Worm (Caenorhabditis elegans): ENCODE data around the gene C37H5.14.

DNA sequence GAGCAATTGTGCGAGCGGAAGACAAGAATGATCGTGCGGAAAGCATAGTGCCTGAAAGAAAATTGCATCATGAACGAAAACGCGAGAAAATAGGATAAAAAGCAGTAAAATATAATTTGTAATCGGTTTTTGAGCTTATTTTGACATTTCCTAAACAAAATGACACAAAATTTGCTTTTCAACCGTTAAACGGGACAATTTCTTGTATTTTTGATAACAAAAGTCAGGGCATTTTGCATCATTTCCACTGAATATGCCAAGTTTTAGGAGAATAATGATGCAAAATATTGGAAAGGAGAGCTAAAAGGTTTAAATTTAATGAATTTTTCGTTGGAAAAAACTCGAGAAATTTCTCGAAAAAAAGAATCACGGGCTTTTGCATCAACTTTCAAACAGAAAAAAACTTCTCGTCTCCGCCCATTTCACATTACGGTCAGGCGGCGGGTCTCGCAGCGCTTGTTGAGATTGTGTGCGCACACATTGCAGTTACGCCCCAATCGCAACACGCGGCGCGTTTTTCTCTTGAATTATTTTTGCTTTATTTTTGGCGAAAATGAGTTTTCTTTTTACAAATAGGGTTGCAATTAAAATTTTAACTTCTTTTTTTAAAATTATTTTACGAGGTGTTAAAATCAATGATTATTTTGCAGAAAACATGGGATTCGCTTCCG is 7.3 kb downstream of the C37H5.14 start, which contains the start of the genes hsp-6 and C37H5.5:
- no peak for TF ChIP-seq ceh-9 (tag; optimal IDR thresholded peaks at IDR 0.05)
- no peak for TF ChIP-seq nhr-11 (tag; optimal IDR thresholded peaks at IDR 0.05)
- peak; percentile 59 for TF ChIP-seq pqm-1 (tag; optimal IDR thresholded peaks at IDR 0.05)
- TF ChIP-seq snpc-4 (tag; optimal IDR thresholded peaks at IDR 0.05) = peak; percentile 74
- peak; percentile 43 for TF ChIP-seq fkh-10 (GFP tag; optimal IDR thresholded peaks at IDR 0.05)
- no peak for TF ChIP-seq ztf-4 (tag; optimal IDR thresholded peaks at IDR 0.05)
- TF ChIP-seq lin-15B (tag; optimal IDR thresholded peaks at IDR 0.05) = peak; percentile 91
- TF ChIP-seq nhr-28 (tag; optimal IDR thresholded peaks at IDR 0.05) = no peak
- no peak for TF ChIP-seq elt-1 (tag; optimal IDR thresholded peaks at IDR 0.05)
- TF ChIP-seq sea-2 (GFP tag; optimal IDR thresholded peaks at IDR 0.05) = no peak
- TF ChIP-seq elt-2 (tag; optimal IDR thresholded peaks at IDR 0.05) = peak; percentile 60
- TF ChIP-seq nhr-25 (tag; optimal IDR thresholded peaks at IDR 0.05) = peak; percentile 79

Data from whole organism, L3 larva.